Worm (Caenorhabditis elegans): ENCODE data around the gene ooc-3.
A peak's percentile ranks its signal among the peaks of the same experiment; 100 is the strongest.

The ooc-3 gene

DNA sequence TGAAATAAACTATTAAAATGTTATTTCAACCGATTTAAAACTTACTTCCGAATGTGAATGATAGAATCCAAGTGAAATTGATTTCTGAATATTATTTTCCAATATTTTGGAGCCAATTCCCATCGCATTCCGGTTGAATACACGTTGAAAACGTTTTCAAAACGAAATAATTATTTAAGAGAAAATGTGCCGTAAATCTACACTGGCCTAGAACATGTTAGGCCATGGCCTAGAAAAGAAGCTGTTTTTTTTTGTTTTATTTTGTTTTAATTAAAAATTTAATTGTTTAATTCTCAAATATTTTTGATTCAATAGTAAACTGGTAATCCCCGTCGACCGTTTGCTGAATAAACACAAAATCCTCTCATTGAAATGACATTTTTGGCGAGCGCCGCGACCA, 31.2 kb downstream of the ooc-3 start (continued):
- TF ChIP-seq R02D3.7 (tag; optimal IDR thresholded peaks at IDR 0.05) (peak; percentile 72), spr-3 (GFP tag; optimal IDR thresholded peaks at IDR 0.05) (no peak), mdt-29 (GFP tag; IDR thresholded peaks at IDR 0.05) (no peak)

DNA sequence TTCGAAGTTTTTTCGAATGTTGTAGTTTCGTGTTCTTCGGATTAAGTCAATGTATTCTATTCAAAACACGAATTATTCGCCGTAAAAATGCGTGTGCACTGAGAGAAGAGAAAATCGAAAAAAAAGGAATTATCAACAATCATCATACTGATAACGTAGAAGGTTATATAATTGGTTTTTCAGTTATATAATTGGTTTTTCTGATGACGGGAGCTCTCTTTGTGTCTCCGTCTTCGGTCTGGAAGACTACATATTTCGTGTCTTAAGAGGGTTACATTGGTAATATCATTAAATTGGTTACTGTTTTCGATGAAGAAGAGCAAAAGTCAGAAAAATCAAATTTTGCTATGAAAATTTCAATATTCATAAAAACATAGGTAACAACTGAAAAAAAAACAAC, 35.2 kb downstream of the ooc-3 start:
- peak; percentile 54 for TF ChIP-seq pqm-1 (tag; optimal IDR thresholded peaks at IDR 0.05)
- TF ChIP-seq ces-1 (GFP tag; optimal IDR thresholded peaks at IDR 0.05), result no peak
- no peak for TF ChIP-seq lsy-2 (tag; optimal IDR thresholded peaks at IDR 0.05)
- no peak for TF ChIP-seq unc-39 (tag; optimal IDR thresholded peaks at IDR 0.05)
- TF ChIP-seq hlh-30 (tag; optimal IDR thresholded peaks at IDR 0.05; ENCODE audit: insufficient read depth), result no peak
- peak; percentile 40 for TF ChIP-seq hlh-11 (tag; optimal IDR thresholded peaks at IDR 0.05)
- TF ChIP-seq duxl-1 (tag; optimal IDR thresholded peaks at IDR 0.05; ENCODE audit: poor library complexity), result no peak
- TF ChIP-seq lin-39 (tag; optimal IDR thresholded peaks at IDR 0.05), result no peak
- TF ChIP-seq ama-1 (optimal IDR thresholded peaks at IDR 0.05), result no peak
- TF ChIP-seq pha-4 (GFP tag; IDR thresholded peaks at IDR 0.05), result no peak
- no peak for TF ChIP-seq pha-4 (tag; optimal IDR thresholded peaks at IDR 0.05)
- peak; percentile 12 for TF ChIP-seq aha-1 (tag)
- TF ChIP-seq dmd-6 (GFP tag; IDR thresholded peaks at IDR 0.05), result peak; percentile 27; the same call in 1 of the 2 replicates
- TF ChIP-seq Y105C5A.15 (GFP tag; IDR thresholded peaks at IDR 0.05), result no peak
- TF ChIP-seq daf-16 (GFP tag; optimal IDR thresholded peaks at IDR 0.05), result no peak
- TF ChIP-seq daf-16 (tag; optimal IDR thresholded peaks at IDR 0.05), result peak; percentile 43
- no peak for TF ChIP-seq rbr-2 (tag; optimal IDR thresholded peaks at IDR 0.05)
- no peak for TF ChIP-seq fos-1 (tag; optimal IDR thresholded peaks at IDR 0.05)
- no peak for TF ChIP-seq nhr-25 (tag; optimal IDR thresholded peaks at IDR 0.05; ENCODE audit: borderline replicate concordance, insufficient read depth)
- TF ChIP-seq F44E2.7 (GFP tag; IDR thresholded peaks at IDR 0.05), result no peak
- TF ChIP-seq ctbp-1 (GFP tag; IDR thresholded peaks at IDR 0.05), result no peak
- no peak for TF ChIP-seq ceh-44 (GFP tag; IDR thresholded peaks at IDR 0.05)
- no peak for TF ChIP-seq lin-29 (GFP tag; IDR thresholded peaks at IDR 0.05)
- peak; percentile 75 for TF ChIP-seq nhr-28 (tag; optimal IDR thresholded peaks at IDR 0.05)
- no peak for TF ChIP-seq F49E8.2 (tag; optimal IDR thresholded peaks at IDR 0.05; ENCODE audit: borderline replicate concordance)
- TF ChIP-seq nhr-77 (tag; optimal IDR thresholded peaks at IDR 0.05), result peak; percentile 11
- peak; percentile 39 for TF ChIP-seq dve-1 (tag; optimal IDR thresholded peaks at IDR 0.05; ENCODE audit: insufficient read depth)
- TF ChIP-seq snpc-1.2 (GFP tag; IDR thresholded peaks at IDR 0.05), result no peak
- TF ChIP-seq spr-3 (GFP tag; optimal IDR thresholded peaks at IDR 0.05), result no peak
- no peak for TF ChIP-seq Y5F2A.4 (GFP tag; optimal IDR thresholded peaks at IDR 0.05)
- TF ChIP-seq nhr-102 (tag; optimal IDR thresholded peaks at IDR 0.05), result no peak
- TF ChIP-seq hmg-1.1 (GFP tag; IDR thresholded peaks at IDR 0.05), result no peak
- TF ChIP-seq ZK546.5 (tag; optimal IDR thresholded peaks at IDR 0.05), result no peak
- no peak for TF ChIP-seq zfp-3 (GFP tag; conservative IDR thresholded peaks at IDR 0.05)
- no peak for TF ChIP-seq ceh-62 (tag; optimal IDR thresholded peaks at IDR 0.05)
- TF ChIP-seq dmd-9 (GFP tag; IDR thresholded peaks at IDR 0.05), result no peak
- TF ChIP-seq fkh-10 (GFP tag; optimal IDR thresholded peaks at IDR 0.05), result no peak
- TF ChIP-seq T26A8.4 (GFP tag; IDR thresholded peaks at IDR 0.05), result no peak
- no peak for TF ChIP-seq daf-12 (tag; optimal IDR thresholded peaks at IDR 0.05)
- no peak for TF ChIP-seq zip-2 (tag; optimal IDR thresholded peaks at IDR 0.05)
- TF ChIP-seq nhr-111 (GFP tag; optimal IDR thresholded peaks at IDR 0.05), result no peak
- TF ChIP-seq T20F7.1 (GFP tag; optimal IDR thresholded peaks at IDR 0.05), result no peak
- TF ChIP-seq ceh-82 (tag; optimal IDR thresholded peaks at IDR 0.05), result no peak
- TF ChIP-seq F26F4.8 (GFP tag; conservative IDR thresholded peaks at IDR 0.05), result no peak
- TF ChIP-seq dmd-8 (GFP tag; IDR thresholded peaks at IDR 0.05), result no peak
- TF ChIP-seq lin-38 (GFP tag; IDR thresholded peaks at IDR 0.05), result peak; percentile 20; the same call in 1 of the 2 replicates
- TF ChIP-seq R02D3.7 (tag; optimal IDR thresholded peaks at IDR 0.05), result no peak
- TF ChIP-seq mdl-1 (tag; optimal IDR thresholded peaks at IDR 0.05), result no peak

Data from whole organism, L4 larva.